Worm (Caenorhabditis elegans): Measurements from ENCODE around the gene rilp-1.

The rilp-1 gene

ce11 chrIII:3621211-3621897 is 14.6 kb upstream of the rilp-1 start (continued):
- TF ChIP-seq dmd-4 (tag; optimal IDR thresholded peaks at IDR 0.05) (no peak), aly-2 (tag; optimal IDR thresholded peaks at IDR 0.05) (no peak)

- TF ChIP-seq dmd-4 (tag; optimal IDR thresholded peaks at IDR 0.05): no peak
- TF ChIP-seq nhr-129 (tag; optimal IDR thresholded peaks at IDR 0.05): peak; percentile 15
Measured at ce11 chrIII:3623772-3624171, 12.2 kb upstream of the rilp-1 start.

- TF ChIP-seq F13H6.1 (tag; optimal IDR thresholded peaks at IDR 0.05) (no peak), sma-3 (GFP tag; optimal IDR thresholded peaks at IDR 0.05) (no peak), nhr-237 (tag; optimal IDR thresholded peaks at IDR 0.05) (no peak), elt-1 (tag; optimal IDR thresholded peaks at IDR 0.05) (no peak), ztf-1 (GFP tag; conservative IDR thresholded peaks at IDR 0.05) (no peak), sem-4 (tag; optimal IDR thresholded peaks at IDR 0.05) (no peak), Y55F3AM.14 (GFP tag; optimal IDR thresholded peaks at IDR 0.05) (no peak), snpc-4 (tag; optimal IDR thresholded peaks at IDR 0.05) (no peak), nhr-77 (tag; optimal IDR thresholded peaks at IDR 0.05) (no peak), ceh-82 (tag; optimal IDR thresholded peaks at IDR 0.05) (no peak), dmd-4 (tag; optimal IDR thresholded peaks at IDR 0.05) (no peak), nhr-21 (tag; optimal IDR thresholded peaks at IDR 0.05) (no peak), skn-1 (tag; optimal IDR thresholded peaks at IDR 0.05) (no peak), ceh-16 (tag; optimal IDR thresholded peaks at IDR 0.05) (no peak), mbf-1 (tag; optimal IDR thresholded peaks at IDR 0.05) (no peak)
Measured at ce11 chrIII:3627042-3627441, 8.9 kb upstream of the rilp-1 start, which contains the start of gene sel-8. Gene sel-8 (minus strand): TSS chrIII:3627142.

ce11 chrIII:3630337-3630736 is 5.6 kb upstream of the rilp-1 start, which contains the start of gene mrps-31:
Gene mrps-31 (minus strand): TSS chrIII:3630372.
- TF ChIP-seq gmeb-1 (tag; optimal IDR thresholded peaks at IDR 0.05) (peak; percentile 51), nhr-77 (tag; optimal IDR thresholded peaks at IDR 0.05) (no peak), F13H6.1 (tag; optimal IDR thresholded peaks at IDR 0.05) (peak; percentile 42), sem-4 (tag; optimal IDR thresholded peaks at IDR 0.05) (no peak), crh-2 (tag; optimal IDR thresholded peaks at IDR 0.05) (peak; percentile 62), fos-1 (tag; optimal IDR thresholded peaks at IDR 0.05) (peak; percentile 91), unc-55 (GFP tag; optimal IDR thresholded peaks at IDR 0.05) (peak; percentile 65), C34F6.9 (tag; optimal IDR thresholded peaks at IDR 0.05) (peak; percentile 71), sma-3 (GFP tag; optimal IDR thresholded peaks at IDR 0.05) (peak; percentile 54), egl-27 (tag; optimal IDR thresholded peaks at IDR 0.05) (peak; percentile 23), lin-13 (GFP tag; optimal IDR thresholded peaks at IDR 0.05) (peak; percentile 44), nhr-6 (tag; optimal IDR thresholded peaks at IDR 0.05) (no peak), sma-9 (GFP tag; optimal IDR thresholded peaks at IDR 0.05) (peak; percentile 29), sma-9 (tag; optimal IDR thresholded peaks at IDR 0.05) (no peak), lsy-2 (tag; optimal IDR thresholded peaks at IDR 0.05) (peak; percentile 13 to 70), nhr-129 (tag; optimal IDR thresholded peaks at IDR 0.05) (peak; percentile 23), lin-11 (tag; optimal IDR thresholded peaks at IDR 0.05) (peak; percentile 24)

ce11 chrIII:3632379-3632778 is 3.6 kb upstream of the rilp-1 start:
- no peak for TF ChIP-seq C34F6.9 (tag; optimal IDR thresholded peaks at IDR 0.05)
- no peak for TF ChIP-seq ztf-11 (tag; optimal IDR thresholded peaks at IDR 0.05)
- no peak for TF ChIP-seq sem-4 (tag; optimal IDR thresholded peaks at IDR 0.05)
- TF ChIP-seq peb-1 (tag; optimal IDR thresholded peaks at IDR 0.05): no peak
- TF ChIP-seq elt-3 (tag; optimal IDR thresholded peaks at IDR 0.05): no peak
- no peak for TF ChIP-seq unc-62 (GFP tag; optimal IDR thresholded peaks at IDR 0.05)
- no peak for TF ChIP-seq elt-1 (tag; optimal IDR thresholded peaks at IDR 0.05)
- no peak for TF ChIP-seq sma-3 (GFP tag; optimal IDR thresholded peaks at IDR 0.05)
- no peak for TF ChIP-seq ztf-4 (tag; optimal IDR thresholded peaks at IDR 0.05)
- peak; percentile 1 for TF ChIP-seq unc-55 (GFP tag; optimal IDR thresholded peaks at IDR 0.05)
- no peak for TF ChIP-seq alr-1 (tag; optimal IDR thresholded peaks at IDR 0.05)
- TF ChIP-seq nhr-10 (tag; optimal IDR thresholded peaks at IDR 0.05): no peak
- TF ChIP-seq gmeb-1 (tag; optimal IDR thresholded peaks at IDR 0.05): no peak
- TF ChIP-seq zag-1 (tag; optimal IDR thresholded peaks at IDR 0.05): peak; percentile 2
- no peak for TF ChIP-seq nhr-21 (tag; optimal IDR thresholded peaks at IDR 0.05)

Measured in whole organism, L2 larva.